Fruit fly (Drosophila melanogaster) whole organism, prepupa: ENCODE measurements around the gene ssp2.

Experiments used
- CG10631 ChIP-seq: fragments of 200-800 bp; sonication (Bioruptor generic); optimal IDR thresholded peaks from 2 replicates; lab custom pipeline; 2016; ENCODE audit warnings: missing biosample characterization, missing genetic modification characterization
- CG10669 ChIP-seq: fragments of 200-800 bp; sonication (Bioruptor generic); optimal IDR thresholded peaks from 3 replicates; lab custom pipeline; 2018; ENCODE audit warnings: missing biosample characterization, mild to moderate bottlenecking, missing genetic modification characterization, moderate library complexity
- CG11902 ChIP-seq: fragments of 200-800 bp; sonication (Bioruptor generic); optimal IDR thresholded peaks from 3 replicates; lab custom pipeline; 2016; ENCODE audit warnings: missing biosample characterization, missing genetic modification characterization
- CG15336 ChIP-seq: fragments of 200-800 bp; sonication (Bioruptor generic); IDR thresholded peaks from 2 replicates; pipeline ENCODE4 v1.3.6; 2022; ENCODE audit warnings: missing biosample characterization, missing genetic modification characterization
- CG1621 ChIP-seq: fragments of 200-800 bp; sonication (Bioruptor generic); optimal IDR thresholded peaks from 3 replicates; lab custom pipeline; 2018; ENCODE audit warnings: missing biosample characterization, mild to moderate bottlenecking, missing genetic modification characterization
- CG3032 ChIP-seq: fragments of 200-800 bp; optimal IDR thresholded peaks from 2 replicates; lab custom pipeline; 2019; ENCODE audit warnings: missing biosample characterization, mild to moderate bottlenecking, missing genetic modification characterization, moderate library complexity
- CG31627 ChIP-seq: fragments of 200-800 bp; sonication (Bioruptor generic); optimal IDR thresholded peaks from 3 replicates; lab custom pipeline; 2016; ENCODE audit warnings: missing biosample characterization, missing genetic modification characterization
- CG34406 ChIP-seq: fragments of 200-800 bp; sonication (Bioruptor generic); optimal IDR thresholded peaks from 3 replicates; lab custom pipeline; 2016; ENCODE audit warnings: missing biosample characterization, missing genetic modification characterization
- CG4318 ChIP-seq: fragments of 200-800 bp; sonication (Bioruptor generic); optimal IDR thresholded peaks from 3 replicates; lab custom pipeline; 2017; ENCODE audit warnings: missing biosample characterization, mild to moderate bottlenecking, missing genetic modification characterization
- CG6792 ChIP-seq: fragments of 200-800 bp; sonication (Bioruptor generic); optimal IDR thresholded peaks from 3 replicates; lab custom pipeline; 2016; ENCODE audit warnings: missing biosample characterization, missing genetic modification characterization
- CG6854 ChIP-seq: fragments of 200-800 bp; sonication (Bioruptor generic); optimal IDR thresholded peaks from 2 replicates; lab custom pipeline; 2017; ENCODE audit warnings: missing biosample characterization, mild to moderate bottlenecking, missing genetic modification characterization
- CG7368 ChIP-seq: fragments of 200-800 bp; sonication (Bioruptor generic); optimal IDR thresholded peaks from 3 replicates; lab custom pipeline; 2016; ENCODE audit warnings: missing biosample characterization, missing genetic modification characterization
- CG8319 ChIP-seq: fragments of 200-800 bp; sonication (Bioruptor generic); optimal IDR thresholded peaks from 3 replicates; lab custom pipeline; 2016; ENCODE audit warnings: missing biosample characterization, missing genetic modification characterization
- CG8632 ChIP-seq: fragments of 200-800 bp; sonication (Bioruptor generic); optimal IDR thresholded peaks from 3 replicates; lab custom pipeline; 2016; ENCODE audit warnings: missing biosample characterization, missing genetic modification characterization
- CG9139 ChIP-seq: fragments of 200-800 bp; sonication (Bioruptor generic); optimal IDR thresholded peaks from 3 replicates; lab custom pipeline; 2017; ENCODE audit warnings: missing biosample characterization, mild to moderate bottlenecking, missing genetic modification characterization
- Eip75B ChIP-seq: fragments of 200-800 bp; sonication (Bioruptor generic); optimal IDR thresholded peaks from 3 replicates; lab custom pipeline; 2016; ENCODE audit warnings: missing biosample characterization, missing genetic modification characterization
- Eip78C ChIP-seq: fragments of 200-800 bp; sonication (Bioruptor generic); peaks from one replicate; lab custom pipeline; 2016; ENCODE audit warnings: missing biosample characterization, missing genetic modification characterization
- Eip93F ChIP-seq: fragments of 200-800 bp; sonication (Bioruptor generic); optimal IDR thresholded peaks from 2 replicates; lab custom pipeline; 2016; ENCODE audit warnings: missing biosample characterization, mild to moderate bottlenecking, missing genetic modification characterization
- Ets96B ChIP-seq: fragments of 200-800 bp; optimal IDR thresholded peaks from 2 replicates; lab custom pipeline; 2019; ENCODE audit warnings: missing biosample characterization, mild to moderate bottlenecking, missing genetic modification characterization, moderate library complexity
- Gug ChIP-seq: fragments of 200-800 bp; sonication (Bioruptor generic); IDR thresholded peaks from 2 replicates; pipeline ENCODE4 v1.3.6; 2022; ENCODE audit warnings: missing biosample characterization, missing genetic modification characterization
- Hr38 ChIP-seq: sonication (Bioruptor generic); optimal IDR thresholded peaks from 2 replicates; lab custom pipeline; 2016; ENCODE audit warnings: missing biosample characterization, missing genetic modification characterization
- Hr39 ChIP-seq: fragments of 200-800 bp; sonication (Bioruptor generic); optimal IDR thresholded peaks from 2 replicates; lab custom pipeline; 2016; ENCODE audit warnings: missing biosample characterization, missing genetic modification characterization
- Hr4 ChIP-seq: fragments of 200-800 bp; sonication (Bioruptor generic); optimal IDR thresholded peaks from 3 replicates; lab custom pipeline; 2016; ENCODE audit warnings: missing biosample characterization, missing genetic modification characterization
- Lpt ChIP-seq: fragments of 200-800 bp; sonication (Bioruptor generic); optimal IDR thresholded peaks from 3 replicates; lab custom pipeline; 2016; ENCODE audit warnings: missing biosample characterization, missing genetic modification characterization
- Met ChIP-seq: fragments of 200-800 bp; sonication (Bioruptor generic); optimal IDR thresholded peaks from 3 replicates; lab custom pipeline; 2016; ENCODE audit warnings: missing biosample characterization, missing genetic modification characterization
- OdsH ChIP-seq: fragments of 200-800 bp; sonication (Bioruptor generic); optimal IDR thresholded peaks from 3 replicates; lab custom pipeline; 2016; ENCODE audit warnings: missing biosample characterization, missing genetic modification characterization
- Smox ChIP-seq: fragments of 200-800 bp; sonication (Bioruptor generic); optimal IDR thresholded peaks from 3 replicates; lab custom pipeline; 2016; ENCODE audit warnings: missing biosample characterization, missing genetic modification characterization
- Sox102F ChIP-seq: fragments of 200-800 bp; sonication (Bioruptor generic); optimal IDR thresholded peaks from 2 replicates; lab custom pipeline; 2016; ENCODE audit warnings: missing biosample characterization, mild to moderate bottlenecking, missing genetic modification characterization
- Sox14 ChIP-seq: fragments of 200-800 bp; sonication (Bioruptor generic); optimal IDR thresholded peaks from 3 replicates; lab custom pipeline; 2016; ENCODE audit warnings: missing biosample characterization, missing genetic modification characterization
- achi ChIP-seq: fragments of 200-800 bp; sonication (Bioruptor generic); optimal IDR thresholded peaks from 3 replicates; lab custom pipeline; 2016; ENCODE audit warnings: missing biosample characterization, missing genetic modification characterization
- cyc ChIP-seq: fragments of 200-800 bp; sonication (Bioruptor generic); optimal IDR thresholded peaks from 3 replicates; lab custom pipeline; 2016; ENCODE audit warnings: missing biosample characterization, missing genetic modification characterization
- dac ChIP-seq: fragments of 200-800 bp; sonication (Bioruptor generic); optimal IDR thresholded peaks from 2 replicates; lab custom pipeline; 2017; ENCODE audit warnings: missing biosample characterization, mild to moderate bottlenecking, missing genetic modification characterization
- dsx ChIP-seq: fragments of 200-800 bp; optimal IDR thresholded peaks from 3 replicates; lab custom pipeline; 2019; ENCODE audit warnings: missing biosample characterization, mild to moderate bottlenecking, missing genetic modification characterization, moderate library complexity; ENCODE audit not compliant: poor library complexity, severe bottlenecking
- eg ChIP-seq: fragments of 200-800 bp; sonication (Bioruptor generic); IDR thresholded peaks from 3 replicates; pipeline ENCODE4 v1.3.6; 2022; ENCODE audit warnings: missing biosample characterization, missing genetic modification characterization
- esn ChIP-seq: fragments of 200-800 bp; sonication (Bioruptor generic); optimal IDR thresholded peaks from 2 replicates; lab custom pipeline; 2016; ENCODE audit warnings: missing biosample characterization, mild to moderate bottlenecking, missing genetic modification characterization, moderate library complexity
- fd59A ChIP-seq: fragments of 200-800 bp; sonication (Bioruptor generic); optimal IDR thresholded peaks from 2 replicates; lab custom pipeline; 2017; ENCODE audit warnings: missing biosample characterization, mild to moderate bottlenecking, missing genetic modification characterization, missing genetic modification reagents
- fd85E ChIP-seq: fragments of 200-800 bp; sonication (Bioruptor generic); optimal IDR thresholded peaks from 3 replicates; lab custom pipeline; 2016; ENCODE audit warnings: missing biosample characterization, missing genetic modification characterization
- fkh ChIP-seq: fragments of 200-800 bp; sonication (Bioruptor generic); optimal IDR thresholded peaks from 3 replicates; lab custom pipeline; 2017; ENCODE audit warnings: missing biosample characterization, mild to moderate bottlenecking, missing genetic modification characterization, moderate library complexity
- net ChIP-seq: fragments of 200-800 bp; sonication (Bioruptor generic); optimal IDR thresholded peaks from 3 replicates; lab custom pipeline; 2016; ENCODE audit warnings: missing biosample characterization, missing genetic modification characterization
- pdm3 ChIP-seq: fragments of 200-800 bp; sonication (Bioruptor generic); optimal IDR thresholded peaks from 3 replicates; lab custom pipeline; 2016; ENCODE audit warnings: missing biosample characterization, missing genetic modification characterization
- salr ChIP-seq, 2 experiments: fragments of 200-800 bp; sonication (Bioruptor generic); optimal IDR thresholded peaks; 3 replicates each; lab custom pipeline; 2016 to 2018; ENCODE audit warnings: missing biosample characterization in 2 of 2, missing genetic modification characterization in 2 of 2, mild to moderate bottlenecking in 1 of 2
- spab ChIP-seq: fragments of 200-800 bp; sonication (Bioruptor generic); optimal IDR thresholded peaks from 2 replicates; lab custom pipeline; 2017; ENCODE audit warnings: missing biosample characterization, mild to moderate bottlenecking, missing genetic modification characterization, missing genetic modification reagents
- ss ChIP-seq, 2 experiments: fragments of 200-800 bp; sonication (Bioruptor generic); optimal IDR thresholded peaks; 2 replicates in 1 of 2; 3 replicates in 1 of 2; lab custom pipeline; 2017 to 2018; ENCODE audit warnings: mild to moderate bottlenecking in 2 of 2, missing biosample characterization in 2 of 2, missing genetic modification characterization in 2 of 2, moderate library complexity in 1 of 2
- svp ChIP-seq: fragments of 200-800 bp; sonication (Bioruptor generic); peaks from one replicate; lab custom pipeline; 2016; ENCODE audit warnings: missing biosample characterization, missing genetic modification characterization
- topi ChIP-seq: fragments of 200-800 bp; sonication (Bioruptor generic); optimal IDR thresholded peaks from 3 replicates; lab custom pipeline; 2016; ENCODE audit warnings: missing biosample characterization, missing genetic modification characterization
- vri ChIP-seq: fragments of 200-800 bp; sonication (Bioruptor generic); optimal IDR thresholded peaks from 3 replicates; lab custom pipeline; 2016; ENCODE audit warnings: missing biosample characterization, mild to moderate bottlenecking, missing genetic modification characterization

The ssp2 gene

dm6 chr3L:13952484-13953048 is 12.4 kb upstream of the ssp2 start (continued):
- TF ChIP-seq spab (GFP tag; lab: Kevin White, UChicago) (no peak), Gug (no peak), achi (no peak), Sox102F (GFP tag; lab: Kevin White, UChicago) (no peak), vri (GFP tag; lab: Kevin White, UChicago) (peak; percentile 96), salr (GFP tag; optimal IDR thresholded peaks at IDR 0.05; lab: Kevin White, UChicago) (no peak), fkh (GFP tag; lab: Kevin White, UChicago) (no peak), ss (GFP tag; optimal IDR thresholded peaks at IDR 0.05; lab: Kevin White, UChicago) (no peak), dsx (GFP tag; lab: Kevin White, UChicago) (no peak)

DNA sequence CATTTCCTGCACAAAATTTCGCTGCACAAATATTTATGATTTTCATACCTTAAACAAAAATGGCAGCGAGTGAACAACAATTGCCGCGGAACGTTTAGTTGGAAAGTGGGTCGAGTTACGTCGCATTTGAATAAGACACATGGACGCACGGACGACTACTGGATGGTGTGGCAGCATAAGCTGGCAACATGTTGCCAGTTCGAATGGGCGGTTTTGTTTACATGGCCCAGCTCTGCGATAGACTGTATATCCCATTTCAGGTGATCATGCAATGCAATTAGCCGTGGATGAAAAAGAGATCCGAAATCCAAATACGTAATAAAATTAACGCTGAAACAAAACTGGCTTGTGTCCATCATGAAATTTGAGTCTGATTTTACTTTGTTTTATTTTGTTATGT is 8.3 kb upstream of the ssp2 start:
- no peak for TF ChIP-seq net
- no peak for TF ChIP-seq Sox102F (GFP tag; lab: Kevin White, UChicago)

DNA sequence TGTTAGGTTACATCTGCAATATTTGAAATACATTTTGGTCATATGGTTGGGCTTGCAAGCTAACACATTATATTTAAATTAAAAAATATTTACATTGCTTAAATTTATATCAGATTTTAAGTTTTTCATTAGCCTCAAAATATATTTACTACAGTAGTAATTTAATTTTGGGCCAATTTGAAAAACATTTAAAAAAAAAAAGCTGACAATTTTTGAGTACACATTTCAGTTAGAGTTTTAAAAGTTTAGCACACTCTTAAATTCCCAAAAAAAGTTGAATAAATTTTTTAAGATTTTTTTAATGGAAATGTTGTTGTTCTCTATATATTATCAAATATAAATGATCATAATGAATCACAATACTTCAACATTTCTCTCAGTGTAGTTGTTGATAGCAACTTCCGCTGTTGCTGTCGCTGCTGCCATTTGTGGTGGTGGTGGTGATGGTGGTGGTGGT is 7.8 kb upstream of the ssp2 start:
- TF ChIP-seq Gug (0 out of 2 replicates have a peak, but pooled peaks have one; percentile 28), CG3032 (tag; lab: Kevin White, UChicago) (peak; percentile 13), salr (GFP tag; optimal IDR thresholded peaks at IDR 0.05; lab: Kevin White, UChicago) (peak in 1 of 2 experiments; percentile 89), topi (peak; percentile 12), pdm3 (GFP tag; lab: Kevin White, UChicago) (peak; percentile 53), esn (GFP tag; lab: Kevin White, UChicago) (peak; percentile 58), CG4318 (GFP tag; lab: Kevin White, UChicago) (peak; percentile 87), Ets96B (peak; percentile 35), vri (GFP tag; lab: Kevin White, UChicago) (no peak), CG10631 (GFP tag; lab: Kevin White, UChicago) (peak; percentile 60), CG31627 (GFP tag; lab: Kevin White, UChicago) (peak; percentile 24), fkh (GFP tag; lab: Kevin White, UChicago) (no peak), Eip93F (GFP tag; lab: Kevin White, UChicago) (no peak), svp (no peak), fd85E (GFP tag; lab: Kevin White, UChicago) (no peak), Hr4 (GFP tag; lab: Kevin White, UChicago) (peak; percentile 89), CG9139 (GFP tag; lab: Kevin White, UChicago) (no peak), CG10669 (GFP tag; lab: Kevin White, UChicago) (peak; percentile 12), Hr38 (no peak), CG1621 (tag; lab: Kevin White, UChicago) (no peak), CG11902 (no peak), eg (GFP tag; lab: Robert Waterston, UW) (peak; percentile 64; the same call in 1 of the 3 replicates), CG8319 (peak; percentile 8), Eip75B (GFP tag; lab: Kevin White, UChicago) (peak; percentile 51), CG7368 (GFP tag; lab: Kevin White, UChicago) (no peak), CG15336 (peak; percentile 71), CG6792 (GFP tag; lab: Kevin White, UChicago) (peak; percentile 15), CG8632 (GFP tag; lab: Kevin White, UChicago) (no peak), cyc (GFP tag; lab: Kevin White, UChicago) (no peak), Smox (no peak), Hr39 (GFP tag; lab: Kevin White, UChicago) (no peak), OdsH (GFP tag; lab: Kevin White, UChicago) (peak; percentile 74), spab (GFP tag; lab: Kevin White, UChicago) (peak; percentile 34), Sox102F (GFP tag; lab: Kevin White, UChicago) (no peak), Sox14 (GFP tag; lab: Kevin White, UChicago) (peak; percentile 20), CG6854 (no peak), Lpt (GFP tag; lab: Kevin White, UChicago) (peak; percentile 75), dac (GFP tag; lab: Kevin White, UChicago) (peak; percentile 34), fd59A (GFP tag; lab: Kevin White, UChicago) (no peak), Met (GFP tag; lab: Kevin White, UChicago) (no peak), net (peak; percentile 51), CG34406 (peak; percentile 26), achi (peak; percentile 52), Eip78C (GFP tag; lab: Kevin White, UChicago) (peak; percentile 89)
